Worm (Caenorhabditis elegans) whole organism, young adult: Measurements from ENCODE around the gene ctl-3.

Source experiments
- B0019.2 ChIP-seq: fragments of 200-800 bp; sonication (Bioruptor generic); conservative IDR thresholded peaks from 2 replicates; pipeline ENCODE4 v1.3.6; 2022; ENCODE audit warnings: missing genetic modification reagents, missing genetic modification characterization, missing compliant biosample characterization
- F22D6.2 ChIP-seq: sonication (generic microtip); optimal IDR thresholded peaks from 2 replicates; lab custom pipeline; 2016; ENCODE audit warnings: mild to moderate bottlenecking, missing genetic modification characterization, missing compliant biosample characterization
- F33H1.4 ChIP-seq: fragments of 200-800 bp; sonication (Bioruptor generic); IDR thresholded peaks from 2 replicates; pipeline ENCODE4 v1.3.6; 2022; ENCODE audit warnings: missing genetic modification reagents, missing genetic modification characterization, missing compliant biosample characterization
- F49E8.2 ChIP-seq: sonication (generic microtip); optimal IDR thresholded peaks from 3 replicates; lab custom pipeline; 2017; ENCODE audit warnings: missing genetic modification characterization, mild to moderate bottlenecking, missing compliant biosample characterization, antibody characterized with exemption, moderate library complexity; ENCODE audit not compliant: insufficient read depth
- F55B11.4 ChIP-seq: sonication (generic microtip); optimal IDR thresholded peaks from 2 replicates; lab custom pipeline; 2016; ENCODE audit warnings: missing compliant biosample characterization, missing genetic modification characterization, borderline replicate concordance; ENCODE audit not compliant: insufficient read depth
- F57C9.4 ChIP-seq: sonication (generic microtip); optimal IDR thresholded peaks from 2 replicates; lab custom pipeline; 2017; ENCODE audit warnings: mild to moderate bottlenecking, missing genetic modification characterization, missing compliant biosample characterization
- K12H6.12 ChIP-seq: fragments of 200-800 bp; sonication (Bioruptor generic); optimal IDR thresholded peaks from 2 replicates; lab custom pipeline; 2018; ENCODE audit warnings: mild to moderate bottlenecking, missing genetic modification characterization, missing compliant biosample characterization
- T07F8.4 ChIP-seq: sonication (generic microtip); optimal IDR thresholded peaks from 2 replicates; lab custom pipeline; 2016; ENCODE audit warnings: mild to moderate bottlenecking, missing genetic modification characterization, moderate library complexity, missing compliant biosample characterization
- Y53F4B.3 ChIP-seq: fragments of 200-800 bp; sonication (Bioruptor generic); IDR thresholded peaks from 2 replicates; pipeline ENCODE4 v1.3.6; 2022; ENCODE audit warnings: missing genetic modification reagents, missing genetic modification characterization, missing compliant biosample characterization
- Y53G8AR.9 ChIP-seq: fragments of 200-800 bp; sonication (Bioruptor generic); conservative IDR thresholded peaks from 2 replicates; pipeline ENCODE4 v1.3.6; 2022; ENCODE audit warnings: missing genetic modification reagents, missing genetic modification characterization, missing compliant biosample characterization
- Y95B8A.8 ChIP-seq: fragments of 200-800 bp; sonication (Bioruptor generic); IDR thresholded peaks from 2 replicates; pipeline ENCODE4 v1.3.6; 2022; ENCODE audit warnings: missing genetic modification reagents, missing genetic modification characterization, missing compliant biosample characterization
- ZK185.1 ChIP-seq: sonication (generic microtip); optimal IDR thresholded peaks from 2 replicates; lab custom pipeline; 2016; ENCODE audit warnings: mild to moderate bottlenecking, missing genetic modification characterization, missing compliant biosample characterization; ENCODE audit not compliant: poor library complexity, severe bottlenecking
- akir-1 ChIP-seq: fragments of 200-800 bp; sonication (Bioruptor generic); optimal IDR thresholded peaks from 2 replicates; lab custom pipeline; 2018; ENCODE audit warnings: mild to moderate bottlenecking, missing genetic modification characterization, moderate library complexity, missing compliant biosample characterization
- athp-1 ChIP-seq: sonication (generic microtip); optimal IDR thresholded peaks from 2 replicates; lab custom pipeline; 2017; ENCODE audit warnings: mild to moderate bottlenecking, missing genetic modification characterization, missing compliant biosample characterization
- ceh-100 ChIP-seq: fragments of 200-800 bp; sonication (Bioruptor generic); IDR thresholded peaks from 2 replicates; pipeline ENCODE4 v1.3.6; 2022; ENCODE audit warnings: missing genetic modification reagents, missing genetic modification characterization, missing compliant biosample characterization
- ceh-58 ChIP-seq: fragments of 200-800 bp; sonication (Bioruptor generic); IDR thresholded peaks from 2 replicates; pipeline ENCODE4 v1.3.6; 2022; ENCODE audit warnings: missing genetic modification characterization, missing compliant biosample characterization
- die-1 ChIP-seq: sonication (generic microtip); optimal IDR thresholded peaks from 2 replicates; lab custom pipeline; 2016; ENCODE audit warnings: missing genotype, mild to moderate bottlenecking, missing genetic modification characterization, missing compliant biosample characterization
- dox-1 ChIP-seq: fragments of 200-800 bp; sonication (Bioruptor generic); IDR thresholded peaks from 2 replicates; pipeline ENCODE4 v1.3.6; 2022; ENCODE audit warnings: missing genetic modification reagents, missing genetic modification characterization, missing compliant biosample characterization
- egl-44 ChIP-seq: fragments of 200-800 bp; sonication (Bioruptor generic); IDR thresholded peaks from 2 replicates; pipeline ENCODE4 v1.3.6; 2022; ENCODE audit warnings: missing genetic modification reagents, missing genetic modification characterization, missing compliant biosample characterization
- egrh-3 ChIP-seq: fragments of 200-800 bp; sonication (Bioruptor generic); IDR thresholded peaks from 2 replicates; pipeline ENCODE4 v1.3.6; 2022; ENCODE audit warnings: missing genetic modification reagents, missing genetic modification characterization, missing compliant biosample characterization
- ekl-4 ChIP-seq: fragments of 200-800 bp; sonication (Bioruptor generic); IDR thresholded peaks from 2 replicates; pipeline ENCODE4 v1.3.6; 2022; ENCODE audit warnings: missing genetic modification reagents, missing genetic modification characterization, missing compliant biosample characterization
- him-1 ChIP-seq: sonication (generic microtip); optimal IDR thresholded peaks from 2 replicates; lab custom pipeline; 2016; ENCODE audit warnings: missing genotype, missing genetic modification reagents, missing genetic modification characterization, missing compliant biosample characterization
- hmg-1.2 ChIP-seq: fragments of 200-800 bp; sonication (Bioruptor generic); IDR thresholded peaks from 2 replicates; pipeline ENCODE4 v1.3.6; 2022; ENCODE audit warnings: missing genetic modification reagents, missing genetic modification characterization, missing compliant biosample characterization
- hmg-20 ChIP-seq: fragments of 200-800 bp; sonication (Bioruptor generic); IDR thresholded peaks from 2 replicates; pipeline ENCODE4 v1.3.6; 2022; ENCODE audit warnings: missing genetic modification reagents, missing genetic modification characterization, missing compliant biosample characterization
- hrde-1 ChIP-seq: sonication (generic microtip); optimal IDR thresholded peaks from 2 replicates; lab custom pipeline; 2016; ENCODE audit warnings: missing genetic modification characterization, mild to moderate bottlenecking, missing compliant biosample characterization, moderate library complexity, missing genotype, missing genetic modification reagents, borderline replicate concordance
- hsf-1 ChIP-seq: fragments of 200-800 bp; sonication (Bioruptor generic); IDR thresholded peaks from 2 replicates; pipeline ENCODE4 v1.3.6; 2022; ENCODE audit warnings: missing genetic modification reagents, missing genetic modification characterization, missing compliant biosample characterization
- let-526 ChIP-seq: fragments of 200-800 bp; sonication (Bioruptor generic); IDR thresholded peaks from 2 replicates; pipeline ENCODE4 v1.3.6; 2022; ENCODE audit warnings: missing genetic modification reagents, missing genetic modification characterization, missing compliant biosample characterization
- madf-3 ChIP-seq: fragments of 200-800 bp; sonication (Bioruptor generic); IDR thresholded peaks from 2 replicates; pipeline ENCODE4 v1.3.6; 2022; ENCODE audit warnings: missing genetic modification reagents, missing genetic modification characterization, missing compliant biosample characterization
- madf-6 ChIP-seq: fragments of 200-800 bp; sonication (Bioruptor generic); IDR thresholded peaks from 2 replicates; pipeline ENCODE4 v1.3.6; 2022; ENCODE audit warnings: missing genetic modification reagents, missing genetic modification characterization, missing compliant biosample characterization
- mcd-1 ChIP-seq: fragments of 200-800 bp; sonication (Bioruptor generic); IDR thresholded peaks from 2 replicates; pipeline ENCODE4 v1.3.6; 2022; ENCODE audit warnings: missing genetic modification reagents, missing genetic modification characterization, missing compliant biosample characterization
- mel-28 ChIP-seq: sonication (generic microtip); optimal IDR thresholded peaks from 2 replicates; lab custom pipeline; 2016; ENCODE audit warnings: borderline replicate concordance, mild to moderate bottlenecking, missing genetic modification characterization, missing compliant biosample characterization
- mxl-1 ChIP-seq: sonication (generic microtip); optimal IDR thresholded peaks from 2 replicates; lab custom pipeline; 2016; ENCODE audit warnings: missing genetic modification characterization, missing compliant biosample characterization
- nfya-1 ChIP-seq: sonication (generic microtip); optimal IDR thresholded peaks from 2 replicates; lab custom pipeline; 2017; ENCODE audit warnings: antibody characterized with exemption, missing compliant biosample characterization, missing genetic modification characterization, borderline replicate concordance; ENCODE audit not compliant: insufficient read depth
- nfya-2 ChIP-seq: fragments of 200-800 bp; sonication (Bioruptor generic); IDR thresholded peaks from 2 replicates; pipeline ENCODE4 v1.3.6; 2022; ENCODE audit warnings: missing genetic modification reagents, missing genetic modification characterization, missing compliant biosample characterization
- nhr-27 ChIP-seq: fragments of 200-800 bp; sonication (Bioruptor generic); optimal IDR thresholded peaks from 2 replicates; lab custom pipeline; 2018; ENCODE audit warnings: mild to moderate bottlenecking, missing genetic modification characterization, moderate library complexity, missing compliant biosample characterization
- nhr-90 ChIP-seq: sonication (generic microtip); optimal IDR thresholded peaks from 2 replicates; lab custom pipeline; 2016; ENCODE audit warnings: missing genotype, mild to moderate bottlenecking, missing genetic modification characterization, missing compliant biosample characterization
- pbrm-1 ChIP-seq: fragments of 200-800 bp; sonication (Bioruptor generic); IDR thresholded peaks from 2 replicates; pipeline ENCODE4 v1.3.6; 2022; ENCODE audit warnings: missing genetic modification reagents, missing genetic modification characterization, missing compliant biosample characterization
- snpc-1.1 ChIP-seq: sonication (generic microtip); optimal IDR thresholded peaks from 2 replicates; lab custom pipeline; 2017; ENCODE audit warnings: missing genetic modification characterization, mild to moderate bottlenecking, missing compliant biosample characterization, antibody characterized with exemption, moderate library complexity, missing genotype, missing genetic modification reagents; ENCODE audit not compliant: insufficient read depth
- snpc-3.4 ChIP-seq: sonication (generic microtip); optimal IDR thresholded peaks from 2 replicates; lab custom pipeline; 2017; ENCODE audit warnings: missing genetic modification characterization, mild to moderate bottlenecking, missing compliant biosample characterization, antibody characterized with exemption, moderate library complexity, missing genotype, missing genetic modification reagents
- snpc-4 ChIP-seq, 5 experiments: fragments of 150-350 bp in 1 of 5; sonication (generic microtip) in 4 of 5; optimal IDR thresholded peaks; 2 replicates each; lab custom pipeline; 2014 to 2018; ENCODE audit warnings: missing genetic modification characterization in 5 of 5, missing biosample characterization in 3 of 5, antibody characterized with exemption in 2 of 5, mild to moderate bottlenecking in 2 of 5, missing compliant biosample characterization in 2 of 5, missing genotype in 2 of 5, moderate library complexity in 2 of 5, missing genetic modification reagents in 1 of 5
- sptf-2 ChIP-seq: fragments of 200-800 bp; sonication (Bioruptor generic); optimal IDR thresholded peaks from 2 replicates; lab custom pipeline; 2018; ENCODE audit warnings: mild to moderate bottlenecking, missing genetic modification characterization, missing compliant biosample characterization
- tbx-9 ChIP-seq: sonication (generic microtip); optimal IDR thresholded peaks from 2 replicates; lab custom pipeline; 2016; ENCODE audit warnings: borderline replicate concordance, missing genetic modification characterization, inconsistent platforms, missing compliant biosample characterization
- tlf-1 ChIP-seq: fragments of 200-800 bp; sonication (Bioruptor generic); optimal IDR thresholded peaks from 2 replicates; lab custom pipeline; 2018; ENCODE audit warnings: mild to moderate bottlenecking, missing genetic modification characterization, missing compliant biosample characterization
- unc-62 ChIP-seq: fragments of 150-350 bp; optimal IDR thresholded peaks from 2 replicates; lab custom pipeline; 2014; ENCODE audit warnings: missing biosample characterization, missing genetic modification reagents, missing genetic modification characterization
- ztf-26 ChIP-seq: sonication (generic microtip); optimal IDR thresholded peaks from 2 replicates; lab custom pipeline; 2017; ENCODE audit warnings: missing genetic modification characterization, missing compliant biosample characterization
- ztf-28 ChIP-seq: fragments of 200-800 bp; sonication (Bioruptor generic); IDR thresholded peaks from 2 replicates; pipeline ENCODE4 v1.3.6; 2022; ENCODE audit warnings: missing genetic modification reagents, missing genetic modification characterization, missing compliant biosample characterization

Gene ctl-3

DNA sequence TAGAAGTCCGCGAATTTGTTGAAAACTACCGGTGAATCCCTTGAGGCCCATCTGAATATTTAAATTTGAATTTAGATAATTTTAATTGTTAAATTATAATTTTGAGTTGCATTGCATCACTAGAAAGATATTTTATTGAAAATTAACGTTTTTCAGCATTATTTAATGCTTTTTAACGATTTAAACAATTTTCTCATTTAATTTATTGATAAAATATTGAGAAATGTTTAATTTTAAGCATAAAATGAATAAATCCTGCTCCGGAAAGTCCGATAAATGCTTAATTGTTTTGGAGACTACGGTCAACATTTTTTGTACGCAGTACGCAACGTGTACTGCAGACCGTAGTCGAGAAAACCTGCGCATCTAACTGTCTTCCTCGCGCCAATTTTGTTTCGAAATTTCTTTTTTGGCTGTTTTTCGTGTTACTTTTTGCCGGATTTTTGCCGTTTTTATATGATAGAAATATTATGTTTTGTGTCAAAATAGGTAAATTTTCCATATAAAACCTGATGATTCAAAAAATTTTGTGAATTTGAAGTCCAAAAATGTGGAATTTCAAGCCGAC, 38.9 kb upstream of the ctl-3 start, which contains the start of the genes Y54G11A.17, lin-7 and elof-1:
TSS of gene Y54G11A.17 (minus strand) at position 51 of the 568 bp plus-strand sequence.
TSS of gene lin-7 (minus strand) at position 51 of the 568 bp plus-strand sequence.
TSS of gene elof-1 (plus strand) at position 383 of the 568 bp plus-strand sequence.
- TF ChIP-seq him-1 (tag; lab: Kevin White, UChicago) (no peak), Y53F4B.3 (GFP tag; lab: Robert Waterston, UW) (no peak), tbx-9 (no peak), mel-28 (tag; lab: Kevin White, UChicago) (no peak), ZK185.1 (peak; percentile 40), dox-1 (peak; percentile 83), F49E8.2 (tag; lab: Kevin White, UChicago) (peak; percentile 83), mcd-1 (GFP tag; lab: Robert Waterston, UW) (peak; percentile 74), F33H1.4 (GFP tag; lab: Robert Waterston, UW) (peak; percentile 73), Y53G8AR.9 (peak; percentile 77; the same call in 1 of the 2 replicates), egl-44 (GFP tag; lab: Robert Waterston, UW) (no peak), athp-1 (tag; lab: Kevin White, UChicago) (peak; percentile 42), mxl-1 (no peak), egrh-3 (GFP tag; lab: Robert Waterston, UW) (no peak), die-1 (tag; lab: Kevin White, UChicago) (no peak), snpc-4 (GFP tag; optimal IDR thresholded peaks at IDR 0.05; lab: Kevin White, UChicago) (peak; percentile 32), snpc-4 (tag; optimal IDR thresholded peaks at IDR 0.05; lab: Kevin White, UChicago) (peak in 3 of 4 experiments; percentile 57 to 77 (median 59)), B0019.2 (GFP tag; lab: Robert Waterston, UW) (peak; percentile 81), ekl-4 (peak; percentile 42; the same call in 1 of the 2 replicates), nhr-90 (tag; lab: Kevin White, UChicago) (no peak), sptf-2 (no peak), hmg-20 (GFP tag; lab: Robert Waterston, UW) (no peak), hsf-1 (no peak), madf-3 (GFP tag; lab: Robert Waterston, UW) (no peak), ztf-26 (peak; percentile 23), F57C9.4 (tag; lab: Kevin White, UChicago) (no peak), hmg-1.2 (GFP tag; lab: Robert Waterston, UW) (peak; percentile 65; the same call in 1 of the 2 replicates), F55B11.4 (tag; lab: Kevin White, UChicago) (no peak), tlf-1 (peak; percentile 76), ceh-58 (GFP tag; lab: Robert Waterston, UW) (no peak), T07F8.4 (tag; lab: Kevin White, UChicago) (no peak), akir-1 (GFP tag; lab: Kevin White, UChicago) (no peak), F22D6.2 (tag; lab: Kevin White, UChicago) (no peak), let-526 (GFP tag; lab: Robert Waterston, UW) (no peak), nfya-2 (GFP tag; lab: Robert Waterston, UW) (no peak), unc-62 (GFP tag; lab: Kevin White, UChicago) (no peak), Y95B8A.8 (GFP tag; lab: Robert Waterston, UW) (no peak), madf-6 (GFP tag; lab: Robert Waterston, UW) (peak; percentile 75), nhr-27 (tag; lab: Kevin White, UChicago) (no peak), snpc-3.4 (tag; lab: Kevin White, UChicago) (peak; percentile 71), hrde-1 (tag; lab: Kevin White, UChicago) (no peak), K12H6.12 (peak; percentile 73), snpc-1.1 (tag; lab: Kevin White, UChicago) (peak; percentile 25), ztf-28 (GFP tag; lab: Robert Waterston, UW) (peak; percentile 69), ceh-100 (GFP tag; lab: Robert Waterston, UW) (peak; percentile 51), pbrm-1 (GFP tag; lab: Robert Waterston, UW) (peak; percentile 71), nfya-1 (tag; lab: Kevin White, UChicago) (no peak)
